Fruit fly (Drosophila melanogaster) whole organism, pupa: ENCODE measurements around the gene mbc.

Experiments used
- CG10348 ChIP-seq: fragments of 200-800 bp; sonication (Bioruptor generic); IDR thresholded peaks from 2 replicates; pipeline ENCODE4 v1.3.6; 2022; ENCODE audit warnings: missing biosample characterization, missing genetic modification characterization
- CG12605 ChIP-seq: fragments of 200-800 bp; sonication (Bioruptor generic); IDR thresholded peaks from 2 replicates; pipeline ENCODE4 v1.3.6; 2022; ENCODE audit warnings: missing biosample characterization, missing genetic modification characterization
- CG14655 ChIP-seq: fragments of 200-800 bp; sonication (Bioruptor generic); optimal IDR thresholded peaks from 3 replicates; lab custom pipeline; 2017; ENCODE audit warnings: mild to moderate bottlenecking, missing biosample characterization, missing genetic modification reagents, missing genetic modification characterization
- CG15710 ChIP-seq: fragments of 200-800 bp; sonication (Bioruptor generic); optimal IDR thresholded peaks from 2 replicates; lab custom pipeline; 2018; ENCODE audit warnings: missing biosample characterization, mild to moderate bottlenecking, missing genetic modification characterization, moderate library complexity
- CG34367 ChIP-seq: fragments of 200-800 bp; sonication (Bioruptor generic); optimal IDR thresholded peaks from 2 replicates; lab custom pipeline; 2018; ENCODE audit warnings: missing biosample characterization, mild to moderate bottlenecking, missing genetic modification characterization
- CG8159 ChIP-seq: fragments of 200-800 bp; sonication (Bioruptor generic); optimal IDR thresholded peaks from 3 replicates; lab custom pipeline; 2018; ENCODE audit warnings: missing biosample characterization, mild to moderate bottlenecking, missing genetic modification characterization, moderate library complexity
- D1 ChIP-seq: fragments of 200-800 bp; sonication (Bioruptor generic); optimal IDR thresholded peaks from 2 replicates; lab custom pipeline; 2018; ENCODE audit warnings: missing biosample characterization, mild to moderate bottlenecking, missing genetic modification characterization, moderate library complexity
- Ets98B ChIP-seq: fragments of 200-800 bp; sonication (Bioruptor generic); IDR thresholded peaks from 2 replicates; pipeline ENCODE4 v1.3.6; 2022; ENCODE audit warnings: missing biosample characterization, missing genetic modification characterization
- fd96Ca ChIP-seq: fragments of 200-800 bp; sonication (Bioruptor generic); IDR thresholded peaks from 3 replicates; pipeline ENCODE4 v1.3.6; 2022; ENCODE audit warnings: missing biosample characterization, missing genetic modification characterization
- rn ChIP-seq: fragments of 200-800 bp; sonication (Bioruptor generic); IDR thresholded peaks from 2 replicates; pipeline ENCODE4 v1.3.6; 2022; ENCODE audit warnings: missing biosample characterization, missing genetic modification characterization

- TF ChIP-seq D1 = no peak
- TF ChIP-seq Ets98B (GFP tag; lab: Robert Waterston, UW) = no peak
- no peak; the same call in 1 of the 2 replicates for TF ChIP-seq CG12605 (GFP tag; lab: Robert Waterston, UW)
- TF ChIP-seq rn (GFP tag; lab: Robert Waterston, UW) = no peak
- TF ChIP-seq CG10348 (GFP tag; lab: Robert Waterston, UW) = no peak
- TF ChIP-seq CG15710 = no peak
- no peak for TF ChIP-seq CG14655
- peak; percentile 42 for TF ChIP-seq CG34367
- TF ChIP-seq CG8159 = no peak
- TF ChIP-seq fd96Ca (GFP tag; lab: Robert Waterston, UW) = no peak
These were observed 22.1 kb downstream of the mbc start, which contains the start of gene CG34355 for dm6 chr3R:23803668-23804067.
